Worm (Caenorhabditis elegans) whole organism, mixed stage, embryonic: Measurements from ENCODE around the gene lap-2.

Experiments
- M03D4.4 ChIP-seq: sonication (generic microtip); optimal IDR thresholded peaks from 2 replicates; lab custom pipeline; 2017; ENCODE audit warnings: mild to moderate bottlenecking, missing genetic modification characterization, missing compliant biosample characterization
- bed-3 ChIP-seq: fragments of 200-800 bp; sonication (Bioruptor generic); optimal IDR thresholded peaks from 3 replicates; lab custom pipeline; 2018; ENCODE audit warnings: mild to moderate bottlenecking, missing genetic modification characterization, moderate library complexity, missing compliant biosample characterization
- blmp-1 ChIP-seq: fragments of 150-350 bp; optimal IDR thresholded peaks from 2 replicates; lab custom pipeline; 2014; ENCODE audit warnings: missing biosample characterization, missing genetic modification characterization
- ceh-39 ChIP-seq: fragments of 150-350 bp; optimal IDR thresholded peaks from 2 replicates; lab custom pipeline; 2014; ENCODE audit warnings: missing biosample characterization, missing genetic modification characterization
- ceh-43 ChIP-seq: fragments of 200-800 bp; sonication (Bioruptor generic); optimal IDR thresholded peaks from 2 replicates; lab custom pipeline; 2018; ENCODE audit warnings: mild to moderate bottlenecking, missing genetic modification characterization, moderate library complexity, missing compliant biosample characterization
- ceh-83 ChIP-seq: fragments of 200-800 bp; sonication (Bioruptor generic); optimal IDR thresholded peaks from 2 replicates; lab custom pipeline; 2018; ENCODE audit warnings: mild to moderate bottlenecking, missing genetic modification characterization, missing compliant biosample characterization
- ces-1 ChIP-seq: fragments of 150-350 bp; optimal IDR thresholded peaks from 2 replicates; lab custom pipeline; 2014; ENCODE audit warnings: missing biosample characterization, missing genetic modification reagents, missing genetic modification characterization
- cnd-1 ChIP-seq: fragments of 200-800 bp; sonication (Bioruptor generic); optimal IDR thresholded peaks from 2 replicates; lab custom pipeline; 2018; ENCODE audit warnings: mild to moderate bottlenecking, missing genetic modification characterization, missing compliant biosample characterization
- drap-1 ChIP-seq: fragments of 200-800 bp; sonication (Bioruptor generic); optimal IDR thresholded peaks from 3 replicates; lab custom pipeline; 2018; ENCODE audit warnings: mild to moderate bottlenecking, missing genetic modification characterization, missing compliant biosample characterization
- elt-1 ChIP-seq: sonication (generic microtip); optimal IDR thresholded peaks from 2 replicates; lab custom pipeline; 2017; ENCODE audit warnings: missing genetic modification characterization, mild to moderate bottlenecking, missing compliant biosample characterization, antibody characterized with exemption, moderate library complexity, borderline replicate concordance; ENCODE audit not compliant: insufficient read depth
- elt-3 ChIP-seq: fragments of 150-350 bp; optimal IDR thresholded peaks from 2 replicates; lab custom pipeline; 2014; ENCODE audit warnings: missing biosample characterization, missing genetic modification characterization
- flh-1 ChIP-seq: fragments of 200-800 bp; sonication (Bioruptor generic); optimal IDR thresholded peaks from 2 replicates; lab custom pipeline; 2018; ENCODE audit warnings: mild to moderate bottlenecking, missing genetic modification characterization, moderate library complexity, missing compliant biosample characterization
- ham-2 ChIP-seq: fragments of 200-800 bp; sonication (Bioruptor generic); optimal IDR thresholded peaks from 2 replicates; lab custom pipeline; 2018; ENCODE audit warnings: mild to moderate bottlenecking, missing genetic modification characterization, missing compliant biosample characterization
- hlh-1 ChIP-seq: fragments of 150-350 bp; optimal IDR thresholded peaks from 2 replicates; lab custom pipeline; 2014; ENCODE audit warnings: missing biosample characterization, missing genetic modification reagents, missing genetic modification characterization
- lin-13 ChIP-seq: fragments of 150-350 bp; optimal IDR thresholded peaks from 2 replicates; lab custom pipeline; 2014; ENCODE audit warnings: missing biosample characterization, missing genetic modification characterization
- lin-32 ChIP-seq: fragments of 200-800 bp; sonication (Bioruptor generic); optimal IDR thresholded peaks from 2 replicates; lab custom pipeline; 2018; ENCODE audit warnings: mild to moderate bottlenecking, missing genetic modification characterization, missing compliant biosample characterization
- lsy-2 ChIP-seq: fragments of 150-350 bp; optimal IDR thresholded peaks from 2 replicates; lab custom pipeline; 2014; ENCODE audit warnings: missing biosample characterization, missing genetic modification characterization
- mab-5 ChIP-seq: fragments of 150-350 bp; optimal IDR thresholded peaks from 2 replicates; lab custom pipeline; 2014; ENCODE audit warnings: missing biosample characterization, missing genetic modification characterization
- mep-1 ChIP-seq: fragments of 150-350 bp; optimal IDR thresholded peaks from 2 replicates; lab custom pipeline; 2017; ENCODE audit warnings: missing biosample characterization, missing genetic modification reagents, missing genetic modification characterization, inconsistent platforms
- mls-2 ChIP-seq: sonication (generic microtip); optimal IDR thresholded peaks from 2 replicates; lab custom pipeline; 2016; ENCODE audit warnings: mild to moderate bottlenecking, missing genetic modification characterization, moderate library complexity, missing compliant biosample characterization
- nhr-12 ChIP-seq: fragments of 150-350 bp; optimal IDR thresholded peaks from 2 replicates; lab custom pipeline; 2014; ENCODE audit warnings: missing biosample characterization, missing genetic modification characterization
- nhr-2 ChIP-seq: fragments of 150-350 bp; optimal IDR thresholded peaks from 2 replicates; lab custom pipeline; 2014; ENCODE audit warnings: missing biosample characterization, missing genetic modification characterization
- nhr-237 ChIP-seq: fragments of 150-350 bp; optimal IDR thresholded peaks from 2 replicates; lab custom pipeline; 2014; ENCODE audit warnings: missing biosample characterization, missing genetic modification characterization
- nhr-28 ChIP-seq: fragments of 150-350 bp; optimal IDR thresholded peaks from 2 replicates; lab custom pipeline; 2014; ENCODE audit warnings: missing biosample characterization, missing genetic modification characterization
- nhr-76 ChIP-seq: sonication (generic microtip); optimal IDR thresholded peaks from 2 replicates; lab custom pipeline; 2017; ENCODE audit warnings: missing biosample characterization, missing genetic modification characterization
- pha-4 ChIP-seq: fragments of 150-350 bp; optimal IDR thresholded peaks from 2 replicates; lab custom pipeline; 2018; ENCODE audit warnings: missing biosample characterization, missing genetic modification reagents, missing genetic modification characterization
- sem-2 ChIP-seq: fragments of 200-800 bp; sonication (Bioruptor generic); optimal IDR thresholded peaks from 2 replicates; lab custom pipeline; 2018; ENCODE audit warnings: mild to moderate bottlenecking, missing genetic modification characterization, missing compliant biosample characterization
- snpc-4 ChIP-seq: fragments of 150-350 bp; optimal IDR thresholded peaks from 2 replicates; lab custom pipeline; 2014; ENCODE audit warnings: missing biosample characterization, missing genetic modification characterization
- sptf-1 ChIP-seq: sonication (generic microtip); optimal IDR thresholded peaks from 2 replicates; lab custom pipeline; 2017; ENCODE audit warnings: mild to moderate bottlenecking, missing genetic modification characterization, moderate library complexity, missing compliant biosample characterization
- tbx-8 ChIP-seq: fragments of 200-800 bp; sonication (Bioruptor generic); optimal IDR thresholded peaks from 2 replicates; lab custom pipeline; 2018; ENCODE audit warnings: mild to moderate bottlenecking, missing genetic modification characterization, moderate library complexity, missing compliant biosample characterization
- unc-39 ChIP-seq: fragments of 150-350 bp; optimal IDR thresholded peaks from 2 replicates; lab custom pipeline; 2014; ENCODE audit warnings: missing biosample characterization, missing genetic modification characterization
- unc-62 ChIP-seq: fragments of 150-350 bp; optimal IDR thresholded peaks from 2 replicates; lab custom pipeline; 2014; ENCODE audit warnings: missing biosample characterization, missing genetic modification reagents, missing genetic modification characterization
- zip-8 ChIP-seq: fragments of 150-350 bp; optimal IDR thresholded peaks from 2 replicates; lab custom pipeline; 2014; ENCODE audit warnings: missing biosample characterization, missing genetic modification characterization
- ztf-11 ChIP-seq: fragments of 150-350 bp; optimal IDR thresholded peaks from 2 replicates; lab custom pipeline; 2014; ENCODE audit warnings: missing biosample characterization, missing genetic modification characterization

The lap-2 gene

ce11 chrV:13028871-13029270 is 14.6 kb upstream of the lap-2 start:
- TF ChIP-seq elt-1 (tag; lab: Kevin White, UChicago) (no peak), ces-1 (GFP tag; lab: Kevin White, UChicago) (peak; percentile 99)

- no peak for TF ChIP-seq unc-39
- no peak for TF ChIP-seq ztf-11
- TF ChIP-seq nhr-76 (tag; lab: Kevin White, UChicago): no peak
- TF ChIP-seq flh-1: no peak
- no peak for TF ChIP-seq unc-62 (GFP tag; lab: Kevin White, UChicago)
- no peak for TF ChIP-seq snpc-4 (tag; lab: Kevin White, UChicago)
- no peak for TF ChIP-seq tbx-8
- TF ChIP-seq elt-3 (tag; lab: Kevin White, UChicago): no peak
- TF ChIP-seq ham-2: no peak
- no peak for TF ChIP-seq pha-4 (tag; lab: Kevin White, UChicago)
- TF ChIP-seq M03D4.4 (tag; lab: Kevin White, UChicago): no peak
- no peak for TF ChIP-seq elt-1 (tag; lab: Kevin White, UChicago)
- TF ChIP-seq mls-2 (tag; lab: Kevin White, UChicago): no peak
- no peak for TF ChIP-seq nhr-12 (tag; lab: Kevin White, UChicago)
- TF ChIP-seq lin-13 (tag; lab: Kevin White, UChicago): no peak
- TF ChIP-seq nhr-28 (tag; lab: Kevin White, UChicago): no peak
- no peak for TF ChIP-seq ces-1 (GFP tag; lab: Kevin White, UChicago)
- TF ChIP-seq bed-3 (GFP tag; lab: Kevin White, UChicago): no peak
These were observed 10.3 kb upstream of the lap-2 start, which contains the start of gene W07G4.1 for ce11 chrV:13033223-13033622. Gene W07G4.1, plus strand, starts transcription at chrV:13033523.

DNA sequence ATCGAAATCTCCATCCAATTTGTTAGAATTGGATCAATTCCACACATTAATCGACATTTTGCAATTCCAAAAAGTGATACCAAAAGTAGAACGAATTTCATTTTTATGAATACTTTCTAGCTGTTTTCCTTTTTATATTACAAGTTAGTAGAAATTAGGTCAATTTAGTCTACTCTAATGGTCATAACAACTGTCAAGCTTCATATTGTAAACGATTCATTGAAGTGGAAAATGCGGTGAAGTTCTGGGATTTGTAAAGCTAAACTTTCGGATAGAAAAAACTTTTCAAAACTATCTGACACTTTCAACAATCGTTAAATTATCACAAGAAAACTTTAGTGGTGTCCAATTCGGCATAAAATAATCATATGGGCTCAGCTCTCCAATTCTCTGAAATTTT is 8.9 kb upstream of the lap-2 start, which contains the start of gene W07G4.7:
W07G4.7 (minus strand) TSS at position 101 of the 400 bp plus-strand sequence.
- TF ChIP-seq lin-32 (GFP tag; lab: Kevin White, UChicago): no peak
- TF ChIP-seq ceh-39 (tag; lab: Kevin White, UChicago): no peak
- no peak for TF ChIP-seq M03D4.4 (tag; lab: Kevin White, UChicago)
- no peak for TF ChIP-seq mab-5
- no peak for TF ChIP-seq ceh-83
- TF ChIP-seq blmp-1: no peak
- TF ChIP-seq cnd-1 (tag; lab: Kevin White, UChicago): no peak
- no peak for TF ChIP-seq snpc-4 (tag; lab: Kevin White, UChicago)
- no peak for TF ChIP-seq zip-8 (tag; lab: Kevin White, UChicago)
- no peak for TF ChIP-seq unc-39
- no peak for TF ChIP-seq mls-2 (tag; lab: Kevin White, UChicago)
- no peak for TF ChIP-seq sem-2 (GFP tag; lab: Kevin White, UChicago)
- TF ChIP-seq hlh-1 (tag; lab: Kevin White, UChicago): no peak
- TF ChIP-seq ces-1 (GFP tag; lab: Kevin White, UChicago): no peak
- TF ChIP-seq ham-2: no peak
- TF ChIP-seq flh-1: no peak
- no peak for TF ChIP-seq lsy-2
- no peak for TF ChIP-seq bed-3 (GFP tag; lab: Kevin White, UChicago)
- no peak for TF ChIP-seq lin-13 (tag; lab: Kevin White, UChicago)
- TF ChIP-seq ceh-43 (GFP tag; lab: Kevin White, UChicago): no peak

DNA sequence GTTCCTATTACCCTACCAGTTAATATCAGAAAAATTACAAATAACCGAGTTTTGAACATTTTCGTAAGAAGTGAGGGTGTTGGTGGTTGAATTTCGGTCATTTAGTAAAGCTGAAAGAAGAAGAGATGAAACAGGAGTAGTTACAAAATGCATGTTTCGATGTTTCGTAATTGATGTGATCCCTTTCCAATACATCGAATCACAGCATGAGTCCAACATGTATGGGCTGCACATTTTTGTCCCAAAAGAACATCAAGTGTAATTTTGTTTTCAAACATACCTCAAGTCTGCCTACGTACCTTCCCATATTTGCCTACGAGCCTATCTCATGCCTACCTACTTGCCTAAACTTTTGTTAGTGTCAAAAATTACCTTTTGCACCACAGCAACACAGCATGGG is 7.0 kb upstream of the lap-2 start, which contains the start of gene W07G4.2:
W07G4.2 (minus strand) TSS at position 101 of the 400 bp plus-strand sequence.
- TF ChIP-seq sem-2 (GFP tag; lab: Kevin White, UChicago) (no peak), lin-32 (GFP tag; lab: Kevin White, UChicago) (no peak), sptf-1 (tag; lab: Kevin White, UChicago) (no peak), ham-2 (no peak), ceh-83 (no peak), ces-1 (GFP tag; lab: Kevin White, UChicago) (no peak)
- TF ChIP-seq, all 35 proteins: peak for 0

DNA sequence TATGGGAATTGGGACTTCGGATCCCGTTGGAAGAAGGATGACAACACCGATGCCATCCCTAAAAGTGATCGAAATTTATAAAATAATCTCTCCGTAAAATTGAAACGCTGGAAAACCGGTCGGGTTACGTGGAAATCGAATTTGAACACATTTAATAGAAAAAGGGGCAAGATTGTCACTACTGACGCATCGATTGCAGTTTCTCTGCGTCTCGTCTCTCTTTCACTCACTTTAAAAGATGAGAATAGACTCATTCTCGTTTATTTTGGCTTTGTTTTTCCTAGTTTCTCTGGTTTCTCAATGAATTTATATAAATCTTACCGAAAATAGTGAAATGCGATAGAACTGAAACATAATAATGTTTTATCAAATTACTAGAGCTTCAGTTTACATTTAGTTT is 1.8 kb upstream of the lap-2 start, which contains the start of gene scyl-1:
scyl-1 (minus strand) TSS at position 56 of the 400 bp plus-strand sequence.
- TF ChIP-seq elt-3 (tag; lab: Kevin White, UChicago) (no peak), mab-5 (no peak), lsy-2 (peak; percentile 61), nhr-28 (tag; lab: Kevin White, UChicago) (no peak), pha-4 (tag; lab: Kevin White, UChicago) (no peak), nhr-2 (tag; lab: Kevin White, UChicago) (no peak), ces-1 (GFP tag; lab: Kevin White, UChicago) (peak; percentile 86), nhr-237 (tag; lab: Kevin White, UChicago) (peak; percentile 52), sptf-1 (tag; lab: Kevin White, UChicago) (peak; percentile 64), ceh-43 (GFP tag; lab: Kevin White, UChicago) (no peak), drap-1 (GFP tag; lab: Kevin White, UChicago) (peak; percentile 32), flh-1 (no peak), nhr-12 (tag; lab: Kevin White, UChicago) (no peak), tbx-8 (no peak), M03D4.4 (tag; lab: Kevin White, UChicago) (peak; percentile 36), hlh-1 (tag; lab: Kevin White, UChicago) (peak; percentile 57), cnd-1 (tag; lab: Kevin White, UChicago) (no peak), mls-2 (tag; lab: Kevin White, UChicago) (peak; percentile 7), lin-32 (GFP tag; lab: Kevin White, UChicago) (no peak), nhr-76 (tag; lab: Kevin White, UChicago) (no peak), ceh-39 (tag; lab: Kevin White, UChicago) (no peak), snpc-4 (tag; lab: Kevin White, UChicago) (no peak), elt-1 (tag; lab: Kevin White, UChicago) (no peak), blmp-1 (peak; percentile 19), mep-1 (tag; lab: Kevin White, UChicago) (peak; percentile 66), sem-2 (GFP tag; lab: Kevin White, UChicago) (no peak), ztf-11 (peak; percentile 3), unc-39 (no peak), lin-13 (tag; lab: Kevin White, UChicago) (peak; percentile 36), unc-62 (GFP tag; lab: Kevin White, UChicago) (peak; percentile 16), ceh-83 (peak; percentile 17), ham-2 (no peak)
